Worm (Caenorhabditis elegans) whole organism, L4 larva: ENCODE measurements around the gene srh-207.

ENCODE experiments used
- D1046.2 ChIP-seq: fragments of 200-800 bp; sonication (Bioruptor generic); IDR thresholded peaks from 2 replicates; pipeline ENCODE4 v1.3.6; 2022; ENCODE audit warnings: missing genetic modification characterization, missing compliant biosample characterization
- F10B5.3 ChIP-seq: sonication (generic microtip); optimal IDR thresholded peaks from 2 replicates; lab custom pipeline; 2016; ENCODE audit warnings: mild to moderate bottlenecking, missing genetic modification characterization, missing compliant biosample characterization
- F26F4.8 ChIP-seq: fragments of 200-800 bp; sonication (Bioruptor generic); conservative IDR thresholded peaks from 2 replicates; pipeline ENCODE4 v1.3.6; 2022; ENCODE audit warnings: missing genetic modification characterization, missing compliant biosample characterization
- F37D6.2 ChIP-seq: sonication (generic microtip); optimal IDR thresholded peaks from 2 replicates; lab custom pipeline; 2016; ENCODE audit warnings: mild to moderate bottlenecking, missing genetic modification characterization, missing compliant biosample characterization
- F44E2.7 ChIP-seq: fragments of 200-800 bp; sonication (Bioruptor generic); IDR thresholded peaks from 2 replicates; pipeline ENCODE4 v2.1.2; 2022; ENCODE audit warnings: missing genetic modification characterization, missing compliant biosample characterization
- F49E8.2 ChIP-seq: sonication (generic microtip); optimal IDR thresholded peaks from 2 replicates; lab custom pipeline; 2016; ENCODE audit warnings: missing compliant biosample characterization, mild to moderate bottlenecking, missing genetic modification characterization, borderline replicate concordance
- Y105C5A.15 ChIP-seq: fragments of 200-800 bp; sonication (Bioruptor generic); IDR thresholded peaks from 2 replicates; pipeline ENCODE4 v1.3.6; 2022; ENCODE audit warnings: missing genetic modification characterization, missing compliant biosample characterization
- Y5F2A.4 ChIP-seq: fragments of 200-800 bp; sonication (Bioruptor generic); optimal IDR thresholded peaks from 2 replicates; lab custom pipeline; 2018; ENCODE audit warnings: mild to moderate bottlenecking, missing genetic modification characterization, missing compliant biosample characterization
- attf-4 ChIP-seq: sonication (generic microtip); optimal IDR thresholded peaks from 3 replicates; lab custom pipeline; 2017; ENCODE audit warnings: missing biosample characterization, missing genetic modification characterization
- ceh-28 ChIP-seq: fragments of 150-350 bp; optimal IDR thresholded peaks from 2 replicates; lab custom pipeline; 2014; ENCODE audit warnings: missing biosample characterization, missing genetic modification reagents, missing genetic modification characterization
- ceh-62 ChIP-seq: sonication (generic microtip); optimal IDR thresholded peaks from 2 replicates; lab custom pipeline; 2017; ENCODE audit warnings: missing biosample characterization, missing genetic modification characterization
- ces-1 ChIP-seq: fragments of 150-350 bp; sonication (generic microtip); optimal IDR thresholded peaks from 4 replicates; lab custom pipeline; 2014; ENCODE audit warnings: missing biosample characterization, missing genetic modification reagents, missing genetic modification characterization
- cey-2 ChIP-seq: sonication (generic microtip); optimal IDR thresholded peaks from 3 replicates; lab custom pipeline; 2017; ENCODE audit warnings: missing genetic modification characterization, mild to moderate bottlenecking, missing compliant biosample characterization, antibody characterized with exemption, borderline replicate concordance; ENCODE audit not compliant: insufficient read depth
- ctbp-1 ChIP-seq: fragments of 200-800 bp; sonication (Bioruptor generic); IDR thresholded peaks from 2 replicates; pipeline ENCODE4 v1.3.6; 2022; ENCODE audit warnings: missing genetic modification reagents, missing genetic modification characterization, missing compliant biosample characterization
- daf-16 ChIP-seq, 3 experiments: sonication (generic microtip); optimal IDR thresholded peaks; 2 replicates each; lab custom pipeline; 2016 to 2017; ENCODE audit warnings: missing genetic modification characterization in 3 of 3, missing genetic modification reagents in 3 of 3, mild to moderate bottlenecking in 2 of 3, missing compliant biosample characterization in 2 of 3, missing biosample characterization in 1 of 3, moderate library complexity in 1 of 3
- dmd-6 ChIP-seq: fragments of 200-800 bp; sonication (Bioruptor generic); IDR thresholded peaks from 2 replicates; pipeline ENCODE4 v1.3.6; 2022; ENCODE audit warnings: missing genetic modification reagents, missing genetic modification characterization, missing compliant biosample characterization
- dmd-8 ChIP-seq: fragments of 200-800 bp; sonication (Bioruptor generic); IDR thresholded peaks from 2 replicates; pipeline ENCODE4 v1.3.6; 2022; ENCODE audit warnings: missing genetic modification characterization, missing compliant biosample characterization
- dve-1 ChIP-seq: sonication (generic microtip); optimal IDR thresholded peaks from 2 replicates; lab custom pipeline; 2017; ENCODE audit warnings: antibody characterized with exemption, mild to moderate bottlenecking, missing genetic modification characterization, missing compliant biosample characterization; ENCODE audit not compliant: insufficient read depth
- egl-43 ChIP-seq: fragments of 200-800 bp; sonication (Bioruptor generic); IDR thresholded peaks from 2 replicates; pipeline ENCODE4 v1.3.6; 2022; ENCODE audit warnings: missing genetic modification reagents, missing genetic modification characterization, missing compliant biosample characterization
- gei-8 ChIP-seq: fragments of 200-800 bp; sonication (Bioruptor generic); optimal IDR thresholded peaks from 2 replicates; lab custom pipeline; 2018; ENCODE audit warnings: mild to moderate bottlenecking, missing genetic modification characterization, missing compliant biosample characterization
- lin-1 ChIP-seq: fragments of 200-800 bp; sonication (Bioruptor generic); IDR thresholded peaks from 2 replicates; pipeline ENCODE4 v1.3.6; 2022; ENCODE audit warnings: missing genetic modification reagents, missing genetic modification characterization, missing compliant biosample characterization
- lin-38 ChIP-seq: fragments of 200-800 bp; sonication (Bioruptor generic); IDR thresholded peaks from 2 replicates; pipeline ENCODE4 v1.3.6; 2022; ENCODE audit warnings: missing genetic modification reagents, missing genetic modification characterization, missing compliant biosample characterization
- lir-3 ChIP-seq: sonication (generic microtip); optimal IDR thresholded peaks from 2 replicates; lab custom pipeline; 2016; ENCODE audit warnings: mild to moderate bottlenecking, missing genetic modification characterization, missing compliant biosample characterization
- lsy-2 ChIP-seq, 2 experiments: fragments of 150-350 bp in 1 of 2; sonication (generic microtip) in 1 of 2; optimal IDR thresholded peaks; 2 replicates each; lab custom pipeline; 2014 to 2017; ENCODE audit warnings: missing biosample characterization in 2 of 2, missing genetic modification characterization in 2 of 2
- madf-9 ChIP-seq: fragments of 200-800 bp; sonication (Bioruptor generic); conservative IDR thresholded peaks from 2 replicates; pipeline ENCODE4 v1.3.6; 2022; ENCODE audit warnings: missing genetic modification reagents, missing genetic modification characterization, missing compliant biosample characterization
- mdt-29 ChIP-seq: fragments of 200-800 bp; sonication (Bioruptor generic); IDR thresholded peaks from 2 replicates; pipeline ENCODE4 v1.3.6; 2022; ENCODE audit warnings: missing genetic modification reagents, missing genetic modification characterization, missing compliant biosample characterization
- mes-2 ChIP-seq: sonication (generic microtip); optimal IDR thresholded peaks from 2 replicates; lab custom pipeline; 2016; ENCODE audit warnings: missing genotype, mild to moderate bottlenecking, missing genetic modification characterization, missing compliant biosample characterization; ENCODE audit not compliant: poor library complexity, severe bottlenecking
- nhr-11 ChIP-seq: fragments of 150-350 bp; optimal IDR thresholded peaks from 2 replicates; lab custom pipeline; 2014; ENCODE audit warnings: missing biosample characterization, missing genetic modification characterization
- nhr-111 ChIP-seq: fragments of 200-800 bp; sonication (Bioruptor generic); optimal IDR thresholded peaks from 2 replicates; lab custom pipeline; 2018; ENCODE audit warnings: mild to moderate bottlenecking, missing genetic modification characterization, missing compliant biosample characterization
- nhr-25 ChIP-seq: sonication (generic microtip); optimal IDR thresholded peaks from 2 replicates; lab custom pipeline; 2017; ENCODE audit warnings: missing genetic modification characterization, mild to moderate bottlenecking, missing compliant biosample characterization, antibody characterized with exemption, moderate library complexity, borderline replicate concordance; ENCODE audit not compliant: insufficient read depth
- nhr-28 ChIP-seq: fragments of 150-350 bp; optimal IDR thresholded peaks from 2 replicates; lab custom pipeline; 2014; ENCODE audit warnings: missing biosample characterization, missing genetic modification characterization
- nhr-42 ChIP-seq: fragments of 200-800 bp; sonication (Bioruptor generic); IDR thresholded peaks from 2 replicates; pipeline ENCODE4 v1.3.6; 2022; ENCODE audit warnings: missing genetic modification characterization, missing compliant biosample characterization
- nhr-6 ChIP-seq: fragments of 150-350 bp; optimal IDR thresholded peaks from 2 replicates; lab custom pipeline; 2014; ENCODE audit warnings: missing biosample characterization, missing genetic modification characterization
- pha-4 ChIP-seq, 2 experiments: fragments of 150-350 bp in 1 of 2; fragments of 200-800 bp in 1 of 2; sonication (Bioruptor generic) in 1 of 2; IDR thresholded peaks in 1 of 2; optimal IDR thresholded peaks in 1 of 2; 2 replicates each; pipeline versions ENCODE4 v1.3.6 to Lab custom; 2014 to 2022; ENCODE audit warnings: missing genetic modification characterization in 2 of 2, missing genetic modification reagents in 2 of 2, missing biosample characterization in 1 of 2, missing compliant biosample characterization in 1 of 2
- pqm-1 ChIP-seq: sonication (generic microtip); optimal IDR thresholded peaks from 2 replicates; lab custom pipeline; 2017; ENCODE audit warnings: missing biosample characterization, missing genetic modification characterization
- saeg-2 ChIP-seq: fragments of 200-800 bp; sonication (Bioruptor generic); IDR thresholded peaks from 2 replicates; pipeline ENCODE4 v1.3.6; 2022; ENCODE audit warnings: missing genetic modification reagents, missing genetic modification characterization, missing compliant biosample characterization
- skn-1 ChIP-seq: fragments of 150-350 bp; optimal IDR thresholded peaks from 2 replicates; lab custom pipeline; 2014; ENCODE audit warnings: missing biosample characterization, missing genetic modification characterization
- spr-1 ChIP-seq: sonication (generic microtip); optimal IDR thresholded peaks from 2 replicates; lab custom pipeline; 2016; ENCODE audit warnings: mild to moderate bottlenecking, missing genetic modification characterization, missing compliant biosample characterization
- tra-1 ChIP-seq: fragments of 200-800 bp; sonication (Bioruptor generic); IDR thresholded peaks from 2 replicates; pipeline ENCODE4 v1.3.6; 2022; ENCODE audit warnings: missing genetic modification reagents, missing genetic modification characterization, missing compliant biosample characterization
- unc-130 ChIP-seq: sonication (generic microtip); optimal IDR thresholded peaks from 2 replicates; lab custom pipeline; 2016; ENCODE audit warnings: missing genetic modification reagents, missing genetic modification characterization, missing compliant biosample characterization
- unc-39 ChIP-seq: sonication (generic microtip); optimal IDR thresholded peaks from 2 replicates; lab custom pipeline; 2017; ENCODE audit warnings: missing biosample characterization, missing genetic modification characterization
- zag-1 ChIP-seq: fragments of 150-350 bp; optimal IDR thresholded peaks from 2 replicates; lab custom pipeline; 2014; ENCODE audit warnings: missing biosample characterization, missing genetic modification characterization
- ztf-11 ChIP-seq: fragments of 150-350 bp; optimal IDR thresholded peaks from 2 replicates; lab custom pipeline; 2014; ENCODE audit warnings: missing biosample characterization, missing genetic modification characterization
- ztf-7 ChIP-seq: fragments of 150-350 bp; optimal IDR thresholded peaks from 2 replicates; lab custom pipeline; 2014; ENCODE audit warnings: missing biosample characterization, missing genetic modification characterization

Gene srh-207

ce11 chrV:18378819-18379218 lies 31.2 kb downstream of the srh-207 start, which contains the start of gene Y51A2B.8:
Gene Y51A2B.8, plus strand, starts transcription at chrV:18379119.
- TF ChIP-seq lsy-2 (tag; optimal IDR thresholded peaks at IDR 0.05; lab: Kevin White, UChicago): no peak
- TF ChIP-seq tra-1 (GFP tag; lab: Robert Waterston, UW): no peak
- no peak for TF ChIP-seq F44E2.7 (GFP tag; lab: Robert Waterston, UW)
- TF ChIP-seq nhr-28 (tag; lab: Kevin White, UChicago): no peak
- TF ChIP-seq unc-39 (tag; lab: Kevin White, UChicago): no peak

- TF ChIP-seq ceh-28 (tag; lab: Kevin White, UChicago) (peak; percentile 78), egl-43 (GFP tag; lab: Robert Waterston, UW) (no peak), nhr-25 (tag; lab: Kevin White, UChicago) (no peak), saeg-2 (no peak), tra-1 (GFP tag; lab: Robert Waterston, UW) (no peak), zag-1 (tag; lab: Kevin White, UChicago) (no peak), spr-1 (tag; lab: Kevin White, UChicago) (no peak)
Measured at ce11 chrV:18375551-18375950, 34.5 kb downstream of the srh-207 start.

DNA sequence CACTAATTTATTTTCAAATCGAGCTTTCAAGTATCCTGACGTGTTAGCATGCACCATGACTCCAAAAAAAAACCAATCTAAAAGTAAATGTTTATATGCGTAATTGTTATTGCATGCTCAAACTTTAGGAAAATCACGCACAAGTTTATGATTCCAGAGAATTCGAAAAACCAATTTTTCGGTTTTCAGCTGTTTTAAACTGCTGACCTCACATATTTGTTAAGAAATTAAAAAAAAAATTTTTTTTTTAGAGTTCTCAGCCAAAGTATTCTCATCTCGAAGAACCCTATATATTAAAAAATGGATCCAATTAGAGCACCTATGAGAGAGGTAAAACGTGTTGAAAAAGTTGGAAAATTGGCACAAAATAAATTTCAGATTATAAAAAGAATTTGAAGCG lies 35.8 kb downstream of the srh-207 start, which contains the start of gene Y51A2B.2:
Y51A2B.2 (plus strand) TSS at position 301 of the 400 bp plus-strand sequence.
- TF ChIP-seq F37D6.2 (no peak), ctbp-1 (no peak), unc-130 (GFP tag; lab: Kevin White, UChicago) (no peak), nhr-42 (GFP tag; lab: Robert Waterston, UW) (no peak), ces-1 (GFP tag; lab: Kevin White, UChicago) (no peak), F49E8.2 (tag; lab: Kevin White, UChicago) (no peak), lin-1 (GFP tag; lab: Robert Waterston, UW) (no peak), egl-43 (GFP tag; lab: Robert Waterston, UW) (no peak), attf-4 (no peak), nhr-6 (tag; lab: Kevin White, UChicago) (no peak), dmd-8 (no peak), lir-3 (no peak), F26F4.8 (no peak), ztf-11 (tag; lab: Kevin White, UChicago) (no peak)

ce11 chrV:18371579-18371978 lies 38.5 kb downstream of the srh-207 start, which contains the start of gene C08E8.4:
Gene C08E8.4, plus strand, starts transcription at chrV:18371846.
- TF ChIP-seq cey-2 (no peak), mes-2 (tag; lab: Kevin White, UChicago) (no peak), ces-1 (GFP tag; lab: Kevin White, UChicago) (no peak), ztf-11 (tag; lab: Kevin White, UChicago) (no peak), dmd-8 (no peak), pha-4 (GFP tag; IDR thresholded peaks at IDR 0.05; lab: Robert Waterston, UW) (no peak), pha-4 (tag; optimal IDR thresholded peaks at IDR 0.05; lab: Kevin White, UChicago) (no peak), ceh-62 (tag; lab: Kevin White, UChicago) (no peak), dmd-6 (GFP tag; lab: Robert Waterston, UW) (no peak), tra-1 (GFP tag; lab: Robert Waterston, UW) (no peak), pqm-1 (tag; lab: Kevin White, UChicago) (peak; percentile 61), F10B5.3 (no peak), D1046.2 (no peak), skn-1 (tag; lab: Kevin White, UChicago) (no peak), dve-1 (tag; lab: Kevin White, UChicago) (peak; percentile 72), attf-4 (no peak), lin-38 (GFP tag; lab: Robert Waterston, UW) (no peak), nhr-111 (no peak), Y5F2A.4 (no peak), F44E2.7 (GFP tag; lab: Robert Waterston, UW) (no peak), nhr-28 (tag; lab: Kevin White, UChicago) (peak; percentile 29), gei-8 (GFP tag; lab: Kevin White, UChicago) (no peak), madf-9 (no peak), Y105C5A.15 (GFP tag; lab: Robert Waterston, UW) (no peak), nhr-11 (tag; lab: Kevin White, UChicago) (no peak), daf-16 (GFP tag; optimal IDR thresholded peaks at IDR 0.05; lab: Kevin White, UChicago) (no peak), daf-16 (tag; optimal IDR thresholded peaks at IDR 0.05; lab: Kevin White, UChicago) (peak; percentile 100), egl-43 (GFP tag; lab: Robert Waterston, UW) (no peak), mdt-29 (no peak), ztf-7 (tag; lab: Kevin White, UChicago) (no peak)
